Worm (Caenorhabditis elegans) whole organism, young adult: Measurements from ENCODE around the gene srh-301.

ENCODE experiments used
- B0019.2 ChIP-seq: fragments of 200-800 bp; sonication (Bioruptor generic); conservative IDR thresholded peaks from 2 replicates; pipeline ENCODE4 v1.3.6; 2022; ENCODE audit warnings: missing genetic modification reagents, missing genetic modification characterization, missing compliant biosample characterization
- K11D2.4 ChIP-seq: fragments of 200-800 bp; sonication (Bioruptor generic); IDR thresholded peaks from 2 replicates; pipeline ENCODE4 v1.3.6; 2022; ENCODE audit warnings: missing genetic modification reagents, missing genetic modification characterization, missing compliant biosample characterization
- ZK185.1 ChIP-seq: sonication (generic microtip); optimal IDR thresholded peaks from 2 replicates; lab custom pipeline; 2016; ENCODE audit warnings: mild to moderate bottlenecking, missing genetic modification characterization, missing compliant biosample characterization; ENCODE audit not compliant: poor library complexity, severe bottlenecking
- akir-1 ChIP-seq: fragments of 200-800 bp; sonication (Bioruptor generic); optimal IDR thresholded peaks from 2 replicates; lab custom pipeline; 2018; ENCODE audit warnings: mild to moderate bottlenecking, missing genetic modification characterization, moderate library complexity, missing compliant biosample characterization
- athp-1 ChIP-seq: sonication (generic microtip); optimal IDR thresholded peaks from 2 replicates; lab custom pipeline; 2017; ENCODE audit warnings: mild to moderate bottlenecking, missing genetic modification characterization, missing compliant biosample characterization
- ceh-79 ChIP-seq: sonication (generic microtip); optimal IDR thresholded peaks from 2 replicates; lab custom pipeline; 2017; ENCODE audit warnings: mild to moderate bottlenecking, missing genetic modification characterization, missing compliant biosample characterization
- ceh-91 ChIP-seq: fragments of 200-800 bp; sonication (Bioruptor generic); IDR thresholded peaks from 2 replicates; pipeline ENCODE4 v1.3.6; 2022; ENCODE audit warnings: missing genetic modification reagents, missing genetic modification characterization, missing compliant biosample characterization
- egl-18 ChIP-seq: fragments of 200-800 bp; sonication (Bioruptor generic); IDR thresholded peaks from 2 replicates; pipeline ENCODE4 v1.3.6; 2022; ENCODE audit warnings: missing genetic modification reagents, missing genetic modification characterization, missing compliant biosample characterization
- ekl-4 ChIP-seq: fragments of 200-800 bp; sonication (Bioruptor generic); IDR thresholded peaks from 2 replicates; pipeline ENCODE4 v1.3.6; 2022; ENCODE audit warnings: missing genetic modification reagents, missing genetic modification characterization, missing compliant biosample characterization
- hlh-12 ChIP-seq: sonication (generic microtip); optimal IDR thresholded peaks from 2 replicates; lab custom pipeline; 2016; ENCODE audit warnings: missing genetic modification characterization, missing compliant biosample characterization
- hmg-20 ChIP-seq: fragments of 200-800 bp; sonication (Bioruptor generic); IDR thresholded peaks from 2 replicates; pipeline ENCODE4 v1.3.6; 2022; ENCODE audit warnings: missing genetic modification reagents, missing genetic modification characterization, missing compliant biosample characterization
- lag-1 ChIP-seq: fragments of 200-800 bp; sonication (Bioruptor generic); IDR thresholded peaks from 2 replicates; pipeline ENCODE4 v1.3.6; 2022; ENCODE audit warnings: missing genetic modification reagents, missing genetic modification characterization, missing compliant biosample characterization
- let-526 ChIP-seq: fragments of 200-800 bp; sonication (Bioruptor generic); IDR thresholded peaks from 2 replicates; pipeline ENCODE4 v1.3.6; 2022; ENCODE audit warnings: missing genetic modification reagents, missing genetic modification characterization, missing compliant biosample characterization
- lir-1 ChIP-seq: fragments of 200-800 bp; sonication (Bioruptor generic); conservative IDR thresholded peaks from 2 replicates; pipeline ENCODE4 v1.3.6; 2022; ENCODE audit warnings: missing genetic modification reagents, missing genetic modification characterization, missing compliant biosample characterization
- lsl-1 ChIP-seq: fragments of 200-800 bp; sonication (Bioruptor generic); optimal IDR thresholded peaks from 2 replicates; lab custom pipeline; 2018; ENCODE audit warnings: mild to moderate bottlenecking, missing genetic modification characterization, moderate library complexity, missing compliant biosample characterization
- madf-10 ChIP-seq: sonication (generic microtip); optimal IDR thresholded peaks from 2 replicates; lab custom pipeline; 2016; ENCODE audit warnings: mild to moderate bottlenecking, missing genetic modification characterization, missing compliant biosample characterization
- madf-6 ChIP-seq: fragments of 200-800 bp; sonication (Bioruptor generic); IDR thresholded peaks from 2 replicates; pipeline ENCODE4 v1.3.6; 2022; ENCODE audit warnings: missing genetic modification reagents, missing genetic modification characterization, missing compliant biosample characterization
- madf-8 ChIP-seq: fragments of 200-800 bp; sonication (Bioruptor generic); conservative IDR thresholded peaks from 2 replicates; pipeline ENCODE4 v1.3.6; 2022; ENCODE audit warnings: missing genetic modification reagents, missing genetic modification characterization, missing compliant biosample characterization
- mel-28 ChIP-seq: sonication (generic microtip); optimal IDR thresholded peaks from 2 replicates; lab custom pipeline; 2016; ENCODE audit warnings: borderline replicate concordance, mild to moderate bottlenecking, missing genetic modification characterization, missing compliant biosample characterization
- mes-4 ChIP-seq: sonication (generic microtip); optimal IDR thresholded peaks from 2 replicates; lab custom pipeline; 2016; ENCODE audit warnings: missing genotype, missing genetic modification characterization, missing compliant biosample characterization
- nfya-2 ChIP-seq: fragments of 200-800 bp; sonication (Bioruptor generic); IDR thresholded peaks from 2 replicates; pipeline ENCODE4 v1.3.6; 2022; ENCODE audit warnings: missing genetic modification reagents, missing genetic modification characterization, missing compliant biosample characterization
- nhr-80 ChIP-seq: sonication (generic microtip); optimal IDR thresholded peaks from 2 replicates; lab custom pipeline; 2016; ENCODE audit warnings: missing genetic modification characterization, missing compliant biosample characterization
- pha-4 ChIP-seq: fragments of 150-350 bp; sonication (generic microtip); optimal IDR thresholded peaks from 2 replicates; lab custom pipeline; 2014; ENCODE audit warnings: missing biosample characterization, missing genetic modification reagents, missing genetic modification characterization
- rec-8 ChIP-seq, 2 experiments: sonication (generic microtip); optimal IDR thresholded peaks; 2 replicates each; lab custom pipeline; 2016; ENCODE audit warnings: mild to moderate bottlenecking in 2 of 2, missing genetic modification characterization in 2 of 2, missing genetic modification reagents in 2 of 2, missing genotype in 2 of 2, missing biosample characterization in 1 of 2, missing compliant biosample characterization in 1 of 2, moderate library complexity in 1 of 2
- repo-1 ChIP-seq: sonication (generic microtip); optimal IDR thresholded peaks from 2 replicates; lab custom pipeline; 2017; ENCODE audit warnings: mild to moderate bottlenecking, missing genetic modification characterization, missing compliant biosample characterization
- snpc-4 ChIP-seq, 5 experiments: fragments of 150-350 bp in 1 of 5; sonication (generic microtip) in 4 of 5; optimal IDR thresholded peaks; 2 replicates each; lab custom pipeline; 2014 to 2018; ENCODE audit warnings: missing genetic modification characterization in 5 of 5, missing biosample characterization in 3 of 5, antibody characterized with exemption in 2 of 5, mild to moderate bottlenecking in 2 of 5, missing compliant biosample characterization in 2 of 5, missing genotype in 2 of 5, moderate library complexity in 2 of 5, missing genetic modification reagents in 1 of 5
- somi-1 ChIP-seq: fragments of 200-800 bp; sonication (Bioruptor generic); optimal IDR thresholded peaks from 2 replicates; lab custom pipeline; 2018; ENCODE audit warnings: mild to moderate bottlenecking, missing genetic modification characterization, missing compliant biosample characterization
- sptf-2 ChIP-seq: fragments of 200-800 bp; sonication (Bioruptor generic); optimal IDR thresholded peaks from 2 replicates; lab custom pipeline; 2018; ENCODE audit warnings: mild to moderate bottlenecking, missing genetic modification characterization, missing compliant biosample characterization
- tlf-1 ChIP-seq: fragments of 200-800 bp; sonication (Bioruptor generic); optimal IDR thresholded peaks from 2 replicates; lab custom pipeline; 2018; ENCODE audit warnings: mild to moderate bottlenecking, missing genetic modification characterization, missing compliant biosample characterization
- unc-62 ChIP-seq: fragments of 150-350 bp; optimal IDR thresholded peaks from 2 replicates; lab custom pipeline; 2014; ENCODE audit warnings: missing biosample characterization, missing genetic modification reagents, missing genetic modification characterization
- xnd-1 ChIP-seq: sonication (generic microtip); optimal IDR thresholded peaks from 2 replicates; lab custom pipeline; 2016; ENCODE audit warnings: missing genotype, missing genetic modification reagents, missing genetic modification characterization, missing compliant biosample characterization
- zfh-2 ChIP-seq: fragments of 200-800 bp; sonication (Bioruptor generic); conservative IDR thresholded peaks from 2 replicates; pipeline ENCODE4 v1.3.6; 2022; ENCODE audit warnings: missing genetic modification reagents, missing genetic modification characterization, missing compliant biosample characterization
- zim-3 ChIP-seq: sonication (generic microtip); optimal IDR thresholded peaks from 2 replicates; lab custom pipeline; 2017; ENCODE audit warnings: mild to moderate bottlenecking, missing genetic modification characterization, moderate library complexity, missing compliant biosample characterization
- ztf-26 ChIP-seq: sonication (generic microtip); optimal IDR thresholded peaks from 2 replicates; lab custom pipeline; 2017; ENCODE audit warnings: missing genetic modification characterization, missing compliant biosample characterization
- ztf-28 ChIP-seq: fragments of 200-800 bp; sonication (Bioruptor generic); IDR thresholded peaks from 2 replicates; pipeline ENCODE4 v1.3.6; 2022; ENCODE audit warnings: missing genetic modification reagents, missing genetic modification characterization, missing compliant biosample characterization
- ztf-6 ChIP-seq: fragments of 200-800 bp; sonication (Bioruptor generic); IDR thresholded peaks from 2 replicates; pipeline ENCODE4 v1.3.6; 2022; ENCODE audit warnings: missing genetic modification reagents, missing genetic modification characterization, missing compliant biosample characterization

The srh-301 gene

DNA sequence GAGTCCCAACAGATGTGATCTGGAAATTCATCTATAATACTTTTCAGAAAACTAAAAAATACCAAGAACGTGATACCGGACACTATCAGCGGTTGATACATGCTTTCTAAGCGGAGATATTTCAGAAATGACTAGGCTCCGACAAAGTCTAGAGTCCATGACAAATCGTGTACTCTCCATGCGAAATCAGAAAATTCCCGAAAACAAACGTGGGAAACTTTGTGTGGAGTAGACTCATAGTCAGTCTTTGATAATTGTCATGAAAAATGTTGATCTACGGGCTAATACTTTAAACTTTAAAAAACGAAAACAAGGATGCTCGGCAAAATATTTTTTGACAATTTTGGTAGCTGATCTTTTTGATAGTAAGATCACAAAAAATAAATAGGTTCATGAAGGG, 25.9 kb upstream of the srh-301 start, which contains the start of gene srx-18:
Gene srx-18, minus strand, starts transcription at position 101 of the 400 bp plus-strand sequence.
- TF ChIP-seq repo-1 (tag; lab: Kevin White, UChicago) (no peak), nfya-2 (GFP tag; lab: Robert Waterston, UW) (no peak), sptf-2 (GFP tag; lab: Kevin White, UChicago) (no peak), lsl-1 (GFP tag; lab: Kevin White, UChicago) (no peak)

DNA sequence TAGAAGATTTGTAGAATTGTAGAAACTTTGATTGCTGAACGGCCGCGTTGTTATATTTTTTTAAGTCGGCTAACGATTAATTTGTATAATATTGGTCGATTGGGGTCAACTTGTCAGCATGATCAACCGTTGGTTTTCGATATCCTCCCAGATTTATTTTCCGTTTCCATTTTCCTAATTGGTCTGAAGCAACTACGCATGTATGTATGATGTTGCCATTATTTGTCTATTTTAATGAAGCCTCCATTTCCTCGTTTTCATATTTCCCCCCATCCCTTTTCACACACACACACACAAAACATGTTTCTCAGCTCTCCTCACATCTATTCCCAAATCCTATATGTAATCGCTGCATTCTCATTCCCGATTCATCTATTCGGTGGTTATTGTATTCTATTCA, 24.2 kb upstream of the srh-301 start, which contains the start of gene srh-287:
Gene srh-287, plus strand, starts transcription at position 301 of the 400 bp plus-strand sequence.
- no peak for TF ChIP-seq ztf-26
- TF ChIP-seq ceh-91 (GFP tag; lab: Robert Waterston, UW): no peak
- no peak for TF ChIP-seq hlh-12
- no peak for TF ChIP-seq mes-4 (tag; lab: Kevin White, UChicago)
- TF ChIP-seq unc-62 (GFP tag; lab: Kevin White, UChicago): no peak
- no peak for TF ChIP-seq lir-1
- TF ChIP-seq madf-6 (GFP tag; lab: Robert Waterston, UW): no peak
- no peak for TF ChIP-seq tlf-1 (GFP tag; lab: Kevin White, UChicago)
- TF ChIP-seq rec-8 (tag; optimal IDR thresholded peaks at IDR 0.05; lab: Kevin White, UChicago): no peak
- no peak for TF ChIP-seq zim-3 (tag; lab: Kevin White, UChicago)

DNA sequence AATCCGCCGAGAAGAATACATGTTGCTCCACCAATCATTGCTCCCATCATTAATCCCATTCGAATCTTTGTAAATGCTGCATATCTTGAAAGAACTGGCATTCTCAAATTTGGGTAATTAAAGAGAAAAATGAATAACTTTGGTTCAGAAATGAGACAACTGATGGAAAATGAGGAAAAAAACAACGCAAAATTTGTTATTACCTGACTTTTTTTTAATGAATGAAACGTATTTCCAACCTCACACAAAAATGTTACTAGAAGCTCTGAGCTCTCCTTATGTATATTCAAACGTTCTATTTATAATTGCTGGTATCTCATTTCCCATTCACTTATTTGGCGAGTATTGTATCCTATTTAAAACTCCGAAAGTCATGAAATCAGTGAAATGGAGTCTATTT, 22.2 kb upstream of the srh-301 start, which contains the start of the genes Y94A7B.11 and srh-292:
Gene Y94A7B.11, minus strand, starts transcription at position 101 of the 400 bp plus-strand sequence.
Gene srh-292, plus strand, starts transcription at position 251 of the 400 bp plus-strand sequence.
- TF ChIP-seq tlf-1 (GFP tag; lab: Kevin White, UChicago): no peak
- TF ChIP-seq snpc-4 (GFP tag; optimal IDR thresholded peaks at IDR 0.05; lab: Kevin White, UChicago): no peak
- TF ChIP-seq snpc-4 (tag; optimal IDR thresholded peaks at IDR 0.05; lab: Kevin White, UChicago): no peak
- TF ChIP-seq repo-1 (tag; lab: Kevin White, UChicago): no peak
- no peak for TF ChIP-seq ztf-6 (GFP tag; lab: Robert Waterston, UW)
- no peak for TF ChIP-seq egl-18 (GFP tag; lab: Robert Waterston, UW)
- TF ChIP-seq hmg-20 (GFP tag; lab: Robert Waterston, UW): no peak
- no peak for TF ChIP-seq B0019.2 (GFP tag; lab: Robert Waterston, UW)
- no peak for TF ChIP-seq zfh-2
- no peak for TF ChIP-seq ztf-26
- no peak for TF ChIP-seq ekl-4
- TF ChIP-seq somi-1 (GFP tag; lab: Kevin White, UChicago): no peak
- TF ChIP-seq, all 124 proteins: peak for 0

DNA sequence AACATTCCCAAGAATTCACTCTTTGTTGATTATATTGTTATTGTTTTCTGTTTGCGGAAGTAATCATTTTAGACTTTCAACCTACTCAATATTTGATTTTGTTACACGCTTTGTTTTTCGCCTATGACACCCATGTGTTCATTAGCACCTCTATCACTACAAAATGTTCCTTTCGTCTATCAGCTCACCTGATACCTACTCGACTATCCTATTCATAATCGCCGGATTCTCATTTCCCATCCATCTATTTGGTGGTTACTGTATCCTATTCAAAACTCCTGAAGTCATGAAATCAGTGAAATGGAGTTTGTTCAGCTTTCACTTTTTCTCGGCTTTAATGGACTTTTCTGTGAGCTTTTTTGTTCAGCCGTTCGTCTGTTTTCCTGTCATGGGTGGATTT, 19.4 kb upstream of the srh-301 start, which contains the start of gene srh-291:
Gene srh-291, plus strand, starts transcription at position 301 of the 400 bp plus-strand sequence.
- TF ChIP-seq ceh-79 (tag; lab: Kevin White, UChicago) (no peak), xnd-1 (tag; lab: Kevin White, UChicago) (no peak), lir-1 (no peak), madf-10 (tag; lab: Kevin White, UChicago) (no peak), nhr-80 (tag; lab: Kevin White, UChicago) (no peak)

DNA sequence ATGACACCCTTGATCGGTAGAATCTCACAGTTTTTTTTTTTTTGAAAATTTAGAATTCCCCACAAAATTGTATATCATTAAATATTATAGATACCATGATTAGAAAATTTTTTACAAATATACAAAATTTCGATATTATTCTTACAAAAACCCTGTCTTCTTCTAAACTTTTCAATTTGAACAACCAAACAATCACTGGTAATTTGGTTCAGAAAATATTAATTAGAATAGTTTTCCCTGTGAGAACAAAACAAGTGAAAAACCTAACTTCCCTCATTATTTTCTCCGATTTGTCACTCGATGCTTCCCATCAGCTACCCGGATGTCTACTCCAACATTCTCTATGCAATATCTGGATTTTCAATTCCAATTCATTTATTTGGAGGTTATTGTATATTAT, 14.7 kb upstream of the srh-301 start, which contains the start of gene srh-296:
Gene srh-296, plus strand, starts transcription at position 301 of the 400 bp plus-strand sequence.
- TF ChIP-seq madf-10 (tag; lab: Kevin White, UChicago): no peak
- no peak for TF ChIP-seq ztf-26
- TF ChIP-seq madf-6 (GFP tag; lab: Robert Waterston, UW): no peak
- TF ChIP-seq ztf-28 (GFP tag; lab: Robert Waterston, UW): no peak
- no peak for TF ChIP-seq akir-1 (GFP tag; lab: Kevin White, UChicago)
- no peak for TF ChIP-seq sptf-2 (GFP tag; lab: Kevin White, UChicago)
- TF ChIP-seq madf-8: no peak
- TF ChIP-seq repo-1 (tag; lab: Kevin White, UChicago): no peak
- no peak for TF ChIP-seq lag-1 (GFP tag; lab: Robert Waterston, UW)
- TF ChIP-seq let-526 (GFP tag; lab: Robert Waterston, UW): no peak
- no peak for TF ChIP-seq mel-28 (tag; lab: Kevin White, UChicago)
- no peak for TF ChIP-seq snpc-4 (GFP tag; optimal IDR thresholded peaks at IDR 0.05; lab: Kevin White, UChicago)
- TF ChIP-seq snpc-4 (tag; optimal IDR thresholded peaks at IDR 0.05; lab: Kevin White, UChicago): no peak
- no peak for TF ChIP-seq pha-4 (tag; lab: Kevin White, UChicago)
- no peak for TF ChIP-seq athp-1 (tag; lab: Kevin White, UChicago)
- no peak for TF ChIP-seq ZK185.1 (tag; lab: Kevin White, UChicago)
- no peak for TF ChIP-seq K11D2.4
